Worm (Caenorhabditis elegans) whole organism, L4/young adult: ENCODE results near the gene clp-10.

Experiments used
- W03F9.2 ChIP-seq: fragments of 150-350 bp; optimal IDR thresholded peaks from 2 replicates; lab custom pipeline; 2014; ENCODE audit warnings: missing biosample characterization, missing genetic modification characterization
- him-1 ChIP-seq: sonication (generic microtip); optimal IDR thresholded peaks from 2 replicates; lab custom pipeline; 2016; ENCODE audit warnings: missing genotype, missing genetic modification reagents, missing genetic modification characterization, missing compliant biosample characterization

DNA sequence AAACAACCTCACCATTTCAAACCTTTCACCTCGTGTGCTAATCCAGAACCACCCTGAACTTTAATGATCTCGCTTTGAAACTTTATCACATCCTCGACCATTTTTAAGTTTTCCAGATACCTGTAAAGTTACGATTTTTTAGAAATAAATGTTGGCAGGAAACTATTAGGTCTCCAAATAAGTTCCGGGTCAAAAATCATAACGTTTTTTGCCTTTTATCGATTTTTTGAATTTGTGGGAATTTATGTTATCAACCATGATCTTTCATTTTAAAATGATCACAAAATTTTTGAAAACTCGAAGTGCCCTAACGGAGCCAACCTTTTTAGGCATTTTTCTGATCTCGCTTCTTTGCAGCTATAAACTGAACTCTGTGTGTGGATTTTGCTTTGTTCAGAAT is 23.0 kb upstream of the clp-10 start, which contains the start of gene btb-5:
- TF ChIP-seq him-1 (tag; lab: Kevin White, UChicago) (no peak), W03F9.2 (no peak)
